Fruit fly (Drosophila melanogaster): ENCODE measurements around the gene CG13737.

The CG13737 gene

dm6 chr3L:13911649-13912260 lies 33.0 kb downstream of the CG13737 start:
- TF ChIP-seq CG12768 (GFP tag; optimal IDR thresholded peaks at IDR 0.05) = no peak
- TF ChIP-seq CG33017 (tag; optimal IDR thresholded peaks at IDR 0.05) = no peak
- no peak for TF ChIP-seq CG11617 (GFP tag; optimal IDR thresholded peaks at IDR 0.05)

dm6 chr3L:13912777-13913176 lies 34.0 kb downstream of the CG13737 start:
- TF ChIP-seq Hr96 (GFP tag; optimal IDR thresholded peaks at IDR 0.05) (no peak), bab1 (GFP tag; optimal IDR thresholded peaks at IDR 0.05) (no peak), CG5204 (GFP tag; optimal IDR thresholded peaks at IDR 0.05) (no peak), kay (GFP tag; ENCODE audit: borderline replicate concordance) (no peak), CG33017 (tag; optimal IDR thresholded peaks at IDR 0.05) (no peak)

- TF ChIP-seq Clk (GFP tag; optimal IDR thresholded peaks at IDR 0.05) (no peak), CG12768 (GFP tag; optimal IDR thresholded peaks at IDR 0.05) (no peak), CG1620 (GFP tag; optimal IDR thresholded peaks at IDR 0.05) (no peak), bab1 (GFP tag; optimal IDR thresholded peaks at IDR 0.05) (no peak), cnc (optimal IDR thresholded peaks at IDR 0.05) (no peak), toe (GFP tag; optimal IDR thresholded peaks at IDR 0.05) (no peak), CG33017 (tag; optimal IDR thresholded peaks at IDR 0.05) (no peak), CG5204 (GFP tag; optimal IDR thresholded peaks at IDR 0.05) (no peak), ovo (GFP tag; optimal IDR thresholded peaks at IDR 0.05) (no peak), kay (GFP tag; ENCODE audit: borderline replicate concordance) (no peak), CG7045 (GFP tag; optimal IDR thresholded peaks at IDR 0.05) (no peak), CG7101 (tag; optimal IDR thresholded peaks at IDR 0.05) (no peak), pad (GFP tag; optimal IDR thresholded peaks at IDR 0.05) (no peak)
Measured at dm6 chr3L:13914573-13914972, 35.8 kb downstream of the CG13737 start.

dm6 chr3L:13917589-13918198 lies 38.9 kb downstream of the CG13737 start:
- TF ChIP-seq CG7045 (GFP tag; optimal IDR thresholded peaks at IDR 0.05) (peak; percentile 38), bab1 (GFP tag; optimal IDR thresholded peaks at IDR 0.05) (no peak), CG1620 (GFP tag; optimal IDR thresholded peaks at IDR 0.05) (no peak), toe (GFP tag; optimal IDR thresholded peaks at IDR 0.05) (no peak), ovo (GFP tag; optimal IDR thresholded peaks at IDR 0.05) (no peak), Clk (GFP tag; optimal IDR thresholded peaks at IDR 0.05) (no peak), CG7101 (tag; optimal IDR thresholded peaks at IDR 0.05) (peak; percentile 28), kay (GFP tag; ENCODE audit: borderline replicate concordance) (no peak), CG12768 (GFP tag; optimal IDR thresholded peaks at IDR 0.05) (peak; percentile 8), tj (GFP tag; optimal IDR thresholded peaks at IDR 0.05) (no peak), cic (GFP tag; optimal IDR thresholded peaks at IDR 0.05) (no peak), CG14711 (tag; optimal IDR thresholded peaks at IDR 0.05) (peak; percentile 32), CG5204 (GFP tag; optimal IDR thresholded peaks at IDR 0.05) (peak; percentile 4), CG33017 (tag; optimal IDR thresholded peaks at IDR 0.05) (peak; percentile 24), Mnt (GFP tag; optimal IDR thresholded peaks at IDR 0.05) (no peak), pad (GFP tag; optimal IDR thresholded peaks at IDR 0.05) (no peak), Hr96 (GFP tag; optimal IDR thresholded peaks at IDR 0.05) (no peak), CG11617 (GFP tag; optimal IDR thresholded peaks at IDR 0.05) (peak; percentile 3), cnc (optimal IDR thresholded peaks at IDR 0.05) (no peak), Crg-1 (GFP tag; optimal IDR thresholded peaks at IDR 0.05) (no peak)

DNA sequence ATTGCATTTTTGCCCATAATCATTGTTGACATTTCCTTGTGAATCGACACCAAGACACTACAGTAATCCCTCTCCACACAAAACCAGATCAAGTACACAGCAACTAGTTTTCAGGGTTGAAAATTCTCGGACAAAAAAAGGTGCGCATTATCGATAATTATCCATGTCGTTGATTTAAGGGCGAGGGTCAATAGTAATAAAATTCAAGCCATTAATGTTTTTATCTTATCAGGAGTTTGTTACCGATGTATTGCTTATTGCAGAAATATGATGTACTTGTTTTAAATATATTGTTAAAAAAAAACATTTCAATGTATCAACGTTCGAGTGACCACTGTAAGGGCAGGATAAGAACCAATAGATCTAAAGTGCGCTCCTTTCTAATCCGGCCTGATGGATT lies 40.0 kb downstream of the CG13737 start:
- peak; percentile 9 for TF ChIP-seq CG5204 (GFP tag; optimal IDR thresholded peaks at IDR 0.05)
- TF ChIP-seq Mnt (GFP tag; optimal IDR thresholded peaks at IDR 0.05) = no peak
- TF ChIP-seq kay (GFP tag; ENCODE audit: borderline replicate concordance) = peak; percentile 55
- TF ChIP-seq bab1 (GFP tag; optimal IDR thresholded peaks at IDR 0.05) = peak; percentile 6

DNA sequence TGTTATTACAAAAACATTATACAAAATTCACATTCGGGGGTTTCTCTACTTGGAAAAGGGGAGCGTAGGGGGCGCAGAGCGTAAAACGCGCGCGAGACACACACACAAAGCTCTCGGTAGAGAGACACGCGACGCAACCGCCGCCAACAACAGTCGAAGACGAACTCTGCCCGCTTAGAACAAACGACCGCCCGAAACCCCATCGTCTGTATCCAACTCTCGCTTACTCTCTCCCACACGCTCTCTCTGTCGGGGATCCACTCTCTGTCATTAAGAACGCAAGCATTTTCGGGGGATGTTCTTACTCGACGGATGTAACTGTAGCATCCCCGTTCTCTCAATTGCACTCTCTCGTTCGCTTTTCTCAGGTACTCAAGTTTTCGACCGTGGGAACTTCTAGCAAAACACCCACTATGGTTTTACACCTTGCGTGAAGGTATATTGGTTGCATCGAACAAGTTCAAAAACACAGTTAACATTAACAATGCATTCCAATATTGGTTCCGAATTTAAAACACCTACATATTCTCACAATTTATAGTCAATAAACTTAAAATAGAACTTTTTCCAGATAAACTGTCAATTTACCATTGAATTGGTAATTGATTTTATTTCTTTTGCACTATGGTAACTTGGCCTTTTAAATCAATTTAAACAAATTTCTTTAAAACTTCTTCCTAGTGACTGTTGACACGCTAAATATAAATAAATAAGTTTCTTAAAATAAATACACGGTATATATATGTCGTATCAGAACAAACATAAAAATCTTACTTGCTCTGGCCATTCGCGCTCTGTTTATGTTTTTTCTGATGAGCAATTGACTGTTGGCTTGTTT lies 41.2 kb downstream of the CG13737 start:
- TF ChIP-seq CG14711 (tag; optimal IDR thresholded peaks at IDR 0.05) = peak; percentile 55
- TF ChIP-seq cic (GFP tag; optimal IDR thresholded peaks at IDR 0.05) = no peak
- TF ChIP-seq tj (GFP tag; optimal IDR thresholded peaks at IDR 0.05) = peak; percentile 32
- peak; percentile 24 for TF ChIP-seq Clk (GFP tag; optimal IDR thresholded peaks at IDR 0.05)
- peak; percentile 86 for TF ChIP-seq CG7045 (GFP tag; optimal IDR thresholded peaks at IDR 0.05)
- no peak for TF ChIP-seq Crg-1 (GFP tag; optimal IDR thresholded peaks at IDR 0.05)
- peak; percentile 16 for TF ChIP-seq Mnt (GFP tag; optimal IDR thresholded peaks at IDR 0.05)
- TF ChIP-seq CG11617 (GFP tag; optimal IDR thresholded peaks at IDR 0.05) = peak; percentile 78
- peak; percentile 77 for TF ChIP-seq pad (GFP tag; optimal IDR thresholded peaks at IDR 0.05)
- TF ChIP-seq bab1 (GFP tag; optimal IDR thresholded peaks at IDR 0.05) = peak; percentile 65
- TF ChIP-seq Hr96 (GFP tag; optimal IDR thresholded peaks at IDR 0.05) = peak; percentile 68
- TF ChIP-seq CG12768 (GFP tag; optimal IDR thresholded peaks at IDR 0.05) = peak; percentile 84
- TF ChIP-seq CG7101 (tag; optimal IDR thresholded peaks at IDR 0.05) = peak; percentile 74
- TF ChIP-seq CG5204 (GFP tag; optimal IDR thresholded peaks at IDR 0.05) = peak; percentile 73
- TF ChIP-seq kay (GFP tag; ENCODE audit: borderline replicate concordance) = peak; percentile 88
- TF ChIP-seq CG1620 (GFP tag; optimal IDR thresholded peaks at IDR 0.05) = no peak
- peak; percentile 65 for TF ChIP-seq toe (GFP tag; optimal IDR thresholded peaks at IDR 0.05)
- no peak for TF ChIP-seq cnc (optimal IDR thresholded peaks at IDR 0.05)
- TF ChIP-seq CG33017 (tag; optimal IDR thresholded peaks at IDR 0.05) = peak; percentile 75
- TF ChIP-seq ovo (GFP tag; optimal IDR thresholded peaks at IDR 0.05) = no peak
